Fruit fly (Drosophila melanogaster) whole organism, embryonic: ENCODE results near the gene Tg.

Experiments used
- Adf1 ChIP-seq: fragments of 200-800 bp; sonication (Bioruptor generic); IDR thresholded peaks from 2 replicates; pipeline ENCODE4 v1.3.6; 2022; ENCODE audit warnings: missing biosample characterization, missing genetic modification characterization
- Awh ChIP-seq: fragments of 200-800 bp; sonication (Bioruptor generic); IDR thresholded peaks from 2 replicates; pipeline ENCODE4, ENCODE4 v1.3.6; 2022; ENCODE audit warnings: missing biosample characterization, missing genetic modification characterization
- CG10543 ChIP-seq: fragments of 200-800 bp; sonication (Bioruptor generic); optimal IDR thresholded peaks from 3 replicates; lab custom pipeline; 2017; ENCODE audit warnings: missing biosample characterization, mild to moderate bottlenecking, missing genetic modification characterization, moderate library complexity
- CG10979 ChIP-seq: fragments of 200-800 bp; sonication (Bioruptor generic); optimal IDR thresholded peaks from 2 replicates; lab custom pipeline; 2018; ENCODE audit warnings: missing biosample characterization, mild to moderate bottlenecking, missing genetic modification characterization, moderate library complexity
- CG12659 ChIP-seq: fragments of 200-800 bp; sonication (Bioruptor generic); optimal IDR thresholded peaks from 3 replicates; lab custom pipeline; 2017; ENCODE audit warnings: mild to moderate bottlenecking, missing biosample characterization, missing genetic modification reagents, missing genetic modification characterization
- CG13424 ChIP-seq: fragments of 200-800 bp; sonication (Bioruptor generic); optimal IDR thresholded peaks from 2 replicates; lab custom pipeline; 2019; ENCODE audit warnings: missing biosample characterization, mild to moderate bottlenecking, missing genetic modification characterization, moderate library complexity
- CG15479 ChIP-seq: fragments of 200-800 bp; sonication (Bioruptor generic); optimal IDR thresholded peaks from 3 replicates; lab custom pipeline; 2019; ENCODE audit warnings: missing biosample characterization, mild to moderate bottlenecking, missing genetic modification characterization, moderate library complexity
- CG16779 ChIP-seq: fragments of 200-800 bp; sonication (Bioruptor generic); IDR thresholded peaks from 2 replicates; pipeline ENCODE4 v1.3.6; 2022; ENCODE audit warnings: missing biosample characterization, missing genetic modification characterization
- CG31365 ChIP-seq: fragments of 200-800 bp; sonication (Bioruptor generic); optimal IDR thresholded peaks from 2 replicates; lab custom pipeline; 2018; ENCODE audit warnings: missing biosample characterization, mild to moderate bottlenecking, missing genetic modification characterization
- CG31388 ChIP-seq: fragments of 200-800 bp; sonication (Bioruptor generic); optimal IDR thresholded peaks from 2 replicates; lab custom pipeline; 2016; ENCODE audit warnings: missing biosample characterization, missing genetic modification characterization
- CG32532 ChIP-seq: fragments of 200-800 bp; sonication (Bioruptor generic); IDR thresholded peaks from 2 replicates; pipeline ENCODE4 v1.3.6; 2022; ENCODE audit warnings: missing biosample characterization, missing genetic modification characterization
- CG32772 ChIP-seq: fragments of 200-800 bp; sonication (Bioruptor generic); IDR thresholded peaks from 2 replicates; pipeline ENCODE4 v1.3.6; 2022; ENCODE audit warnings: missing biosample characterization, missing genetic modification characterization
- CG6791 ChIP-seq: fragments of 200-800 bp; sonication (Bioruptor generic); IDR thresholded peaks from 3 replicates; pipeline ENCODE4 v1.3.6; 2022; ENCODE audit warnings: missing biosample characterization, missing genetic modification characterization; ENCODE audit not compliant: partially characterized antibody
- CG7839 ChIP-seq: fragments of 200-800 bp; sonication (Bioruptor generic); optimal IDR thresholded peaks from 3 replicates; lab custom pipeline; 2018; ENCODE audit warnings: missing biosample characterization, mild to moderate bottlenecking, missing genetic modification characterization, moderate library complexity
- CG8944 ChIP-seq: fragments of 200-800 bp; sonication (Bioruptor generic); optimal IDR thresholded peaks from 3 replicates; lab custom pipeline; 2016; ENCODE audit warnings: missing biosample characterization, missing genetic modification characterization
- Camta ChIP-seq: fragments of 200-800 bp; sonication (Bioruptor generic); optimal IDR thresholded peaks from 2 replicates; lab custom pipeline; 2016; ENCODE audit warnings: missing biosample characterization, missing genetic modification characterization
- Dip2 ChIP-seq: fragments of 200-800 bp; sonication (Bioruptor generic); IDR thresholded peaks from 2 replicates; pipeline ENCODE4 v1.3.6; 2022; ENCODE audit warnings: missing biosample characterization, missing genetic modification characterization
- Dip3 ChIP-seq: fragments of 200-800 bp; sonication (Bioruptor generic); optimal IDR thresholded peaks from 3 replicates; lab custom pipeline; 2016; ENCODE audit warnings: missing biosample characterization, missing genetic modification characterization
- Doc2 ChIP-seq: fragments of 200-800 bp; sonication (Bioruptor generic); IDR thresholded peaks from 2 replicates; pipeline ENCODE4 v1.3.6; 2022; ENCODE audit warnings: missing biosample characterization, missing genetic modification characterization
- Drgx ChIP-seq: fragments of 200-800 bp; sonication (Bioruptor generic); IDR thresholded peaks from 2 replicates; pipeline ENCODE4 v1.3.6; 2022; ENCODE audit warnings: missing biosample characterization, missing genetic modification characterization
- GATAe ChIP-seq: fragments of 200-800 bp; sonication (Bioruptor generic); conservative IDR thresholded peaks from 2 replicates; pipeline ENCODE4 v1.3.6; 2022; ENCODE audit warnings: missing biosample characterization, missing genetic modification characterization
- Hr51 ChIP-seq, 2 experiments: fragments of 200-800 bp; sonication (Bioruptor generic); optimal IDR thresholded peaks; 2 replicates in 1 of 2; 3 replicates in 1 of 2; lab custom pipeline; 2016 to 2018; ENCODE audit warnings: missing biosample characterization in 2 of 2, missing genetic modification characterization in 2 of 2, mild to moderate bottlenecking in 1 of 2, moderate library complexity in 1 of 2
- Hr78 ChIP-seq, 2 experiments: fragments of 200-800 bp in 1 of 2; fragments of >200 bp in 1 of 2; sonication (Bioruptor generic) in 1 of 2; optimal IDR thresholded peaks; 2 replicates each; lab custom pipeline; 2017 to 2019; ENCODE audit warnings: missing biosample characterization in 2 of 2, missing genetic modification characterization in 2 of 2, mild to moderate bottlenecking in 1 of 2, moderate library complexity in 1 of 2
- Lim3 ChIP-seq: fragments of 200-800 bp; sonication (Bioruptor generic); IDR thresholded peaks from 2 replicates; pipeline ENCODE4 v1.3.6; 2022; ENCODE audit warnings: missing biosample characterization, missing genetic modification characterization
- Mad ChIP-seq: fragments of 200-800 bp; sonication (Bioruptor generic); optimal IDR thresholded peaks from 2 replicates; lab custom pipeline; 2016; ENCODE audit warnings: missing biosample characterization, missing genetic modification characterization
- PHDP ChIP-seq: fragments of 200-800 bp; sonication (Bioruptor generic); optimal IDR thresholded peaks from 3 replicates; lab custom pipeline; 2018; ENCODE audit warnings: missing biosample characterization, mild to moderate bottlenecking, missing genetic modification characterization, moderate library complexity
- Ravus ChIP-seq: fragments of 200-800 bp; sonication (Bioruptor generic); IDR thresholded peaks from 2 replicates; pipeline ENCODE4 v1.3.6; 2022; ENCODE audit warnings: missing biosample characterization, missing genetic modification characterization
- Rfx ChIP-seq: fragments of 200-800 bp; sonication (Bioruptor generic); IDR thresholded peaks from 2 replicates; pipeline ENCODE4 v1.3.6; 2022; ENCODE audit warnings: missing biosample characterization, missing genetic modification characterization
- bigmax ChIP-seq: fragments of 200-800 bp; sonication (Bioruptor generic); optimal IDR thresholded peaks from 2 replicates; lab custom pipeline; 2018; ENCODE audit warnings: missing biosample characterization, mild to moderate bottlenecking, missing genetic modification characterization
- cato ChIP-seq: fragments of 200-800 bp; sonication (Bioruptor generic); optimal IDR thresholded peaks from 2 replicates; lab custom pipeline; 2016; ENCODE audit warnings: missing biosample characterization, missing genetic modification characterization, borderline replicate concordance
- crol ChIP-seq: fragments of 200-800 bp; sonication (Bioruptor generic); IDR thresholded peaks from 2 replicates; pipeline ENCODE4 v1.3.6; 2022; ENCODE audit warnings: missing biosample characterization, missing genetic modification characterization
- dati ChIP-seq: fragments of 200-800 bp; sonication (Bioruptor generic); IDR thresholded peaks from 2 replicates; pipeline ENCODE4 v1.3.6; 2022; ENCODE audit warnings: missing biosample characterization, missing genetic modification characterization
- dmrt99B ChIP-seq: fragments of 200-800 bp; sonication (Bioruptor generic); optimal IDR thresholded peaks from 2 replicates; lab custom pipeline; 2018; ENCODE audit warnings: missing biosample characterization, mild to moderate bottlenecking, missing genetic modification characterization, moderate library complexity
- emc ChIP-seq: fragments of 200-800 bp; sonication (Bioruptor generic); optimal IDR thresholded peaks from 2 replicates; lab custom pipeline; 2016; ENCODE audit warnings: missing biosample characterization, missing genetic modification characterization
- exex ChIP-seq: fragments of 200-800 bp; sonication (Bioruptor generic); optimal IDR thresholded peaks from 4 replicates; lab custom pipeline; 2018; ENCODE audit warnings: missing biosample characterization, mild to moderate bottlenecking, missing genetic modification characterization, moderate library complexity
- eyg ChIP-seq: fragments of 200-800 bp; sonication (Bioruptor generic); optimal IDR thresholded peaks from 3 replicates; lab custom pipeline; 2016; ENCODE audit warnings: missing biosample characterization, missing genetic modification characterization
- fd96Cb ChIP-seq: fragments of 200-800 bp; sonication (Bioruptor generic); optimal IDR thresholded peaks from 2 replicates; lab custom pipeline; 2018; ENCODE audit warnings: missing biosample characterization, mild to moderate bottlenecking, missing genetic modification characterization, moderate library complexity
- gcm ChIP-seq: fragments of 200-800 bp; sonication (Bioruptor generic); optimal IDR thresholded peaks from 2 replicates; lab custom pipeline; 2019; ENCODE audit warnings: missing biosample characterization, mild to moderate bottlenecking, missing genetic modification characterization, moderate library complexity
- ind ChIP-seq: fragments of 200-800 bp; sonication (Bioruptor generic); optimal IDR thresholded peaks from 3 replicates; lab custom pipeline; 2016; ENCODE audit warnings: missing biosample characterization, missing genetic modification characterization
- inv ChIP-seq: fragments of 200-800 bp; sonication (Bioruptor generic); IDR thresholded peaks from 2 replicates; pipeline ENCODE4 v1.3.6; 2022; ENCODE audit warnings: missing biosample characterization, missing genetic modification characterization; ENCODE audit not compliant: partially characterized antibody
- nerfin-2 ChIP-seq: fragments of 200-800 bp; sonication (Bioruptor generic); IDR thresholded peaks from 2 replicates; pipeline ENCODE4 v1.3.6; 2022; ENCODE audit warnings: missing biosample characterization, missing genetic modification characterization; ENCODE audit not compliant: partially characterized antibody
- pfk ChIP-seq: fragments of 200-800 bp; sonication (Bioruptor generic); optimal IDR thresholded peaks from 2 replicates; lab custom pipeline; 2018; ENCODE audit warnings: missing biosample characterization, mild to moderate bottlenecking, missing genetic modification characterization, moderate library complexity
- sens ChIP-seq: fragments of 200-800 bp; sonication (Bioruptor generic); peaks from one replicate; lab custom pipeline; 2016; ENCODE audit warnings: missing biosample characterization, missing genetic modification characterization
- seq ChIP-seq: fragments of 200-800 bp; sonication (Bioruptor generic); IDR thresholded peaks from 2 replicates; pipeline ENCODE4 v1.3.6; 2022; ENCODE audit warnings: missing biosample characterization, missing genetic modification characterization
- sim ChIP-seq: fragments of 200-800 bp; sonication (Bioruptor generic); IDR thresholded peaks from 2 replicates; pipeline ENCODE4 v1.3.6; 2022; ENCODE audit warnings: missing biosample characterization, missing genetic modification characterization
- stwl ChIP-seq: fragments of 200-800 bp; sonication (Bioruptor generic); optimal IDR thresholded peaks from 3 replicates; lab custom pipeline; 2018; ENCODE audit warnings: missing biosample characterization, mild to moderate bottlenecking, missing genetic modification characterization, moderate library complexity
- tx ChIP-seq: fragments of 200-800 bp; sonication (Bioruptor generic); optimal IDR thresholded peaks from 2 replicates; lab custom pipeline; 2016; ENCODE audit warnings: missing biosample characterization, missing genetic modification characterization

Gene Tg

dm6 chr2L:8001694-8002627, 9.2 kb upstream of the Tg start (continued):
- TF ChIP-seq eyg (peak; percentile 63), GATAe (GFP tag; lab: Robert Waterston, UW) (peak; percentile 70), CG31388 (GFP tag; lab: Kevin White, UChicago) (peak; percentile 57), crol (GFP tag; lab: Robert Waterston, UW) (no peak), Lim3 (0 out of 2 replicates have a peak, but pooled peaks have one; percentile 41), CG16779 (GFP tag; lab: Robert Waterston, UW) (0 out of 2 replicates have a peak, but pooled peaks have one; percentile 36), CG8944 (GFP tag; lab: Kevin White, UChicago) (peak; percentile 73), nerfin-2 (GFP tag; lab: Robert Waterston, UW) (no peak), dmrt99B (tag; lab: Kevin White, UChicago) (peak; percentile 93), CG32772 (GFP tag; lab: Robert Waterston, UW) (peak; percentile 66), Awh (GFP tag; lab: Robert Waterston, UW) (peak; percentile 53; the same call in 1 of the 2 replicates), fd96Cb (tag; lab: Kevin White, UChicago) (peak; percentile 84), CG10979 (tag; lab: Kevin White, UChicago) (peak; percentile 88), exex (peak; percentile 46), CG31365 (tag; lab: Kevin White, UChicago) (peak; percentile 33), seq (GFP tag; lab: Robert Waterston, UW) (peak; percentile 89), CG15479 (GFP tag; lab: Kevin White, UChicago) (no peak), bigmax (GFP tag; lab: Kevin White, UChicago) (no peak), Dip3 (GFP tag; lab: Kevin White, UChicago) (peak; percentile 66), CG6791 (GFP tag; lab: Robert Waterston, UW) (no peak), CG7839 (tag; lab: Kevin White, UChicago) (peak; percentile 92), Rfx (GFP tag; lab: Robert Waterston, UW) (peak; percentile 78), CG10543 (peak; percentile 88), Hr51 (GFP tag; optimal IDR thresholded peaks at IDR 0.05; lab: Kevin White, UChicago) (peak; percentile 75 to 95), tx (peak; percentile 69), dati (GFP tag; lab: Robert Waterston, UW) (peak; percentile 45; the same call in 1 of the 2 replicates), Hr78 (GFP tag; optimal IDR thresholded peaks at IDR 0.05; lab: Kevin White, UChicago) (peak in 1 of 2 experiments; percentile 54), pfk (GFP tag; lab: Kevin White, UChicago) (no peak), Drgx (GFP tag; lab: Robert Waterston, UW) (peak; percentile 91), Mad (GFP tag; lab: Kevin White, UChicago) (peak; percentile 56), Adf1 (peak; percentile 57), sim (GFP tag; lab: Robert Waterston, UW) (peak; percentile 39; the same call in 1 of the 2 replicates), stwl (tag; lab: Kevin White, UChicago) (no peak), ind (peak; percentile 84), CG13424 (tag; lab: Kevin White, UChicago) (peak; percentile 89), PHDP (tag; lab: Kevin White, UChicago) (peak; percentile 81), Ravus (GFP tag; lab: Robert Waterston, UW) (peak; percentile 65), emc (GFP tag; lab: Kevin White, UChicago) (peak; percentile 55), Camta (GFP tag; lab: Kevin White, UChicago) (peak; percentile 82), CG32532 (GFP tag; lab: Robert Waterston, UW) (peak; percentile 85), gcm (GFP tag; lab: Kevin White, UChicago) (peak; percentile 78), sens (GFP tag; lab: Kevin White, UChicago) (peak; percentile 95), Doc2 (GFP tag; lab: Robert Waterston, UW) (0 out of 2 replicates have a peak, but pooled peaks have one; percentile 20), CG12659 (GFP tag; lab: Kevin White, UChicago) (peak; percentile 93), inv (GFP tag; lab: Robert Waterston, UW) (no peak; the same call in 1 of the 2 replicates), cato (peak; percentile 73), Dip2 (GFP tag; lab: Robert Waterston, UW) (peak; percentile 27; the same call in 1 of the 2 replicates)
